Fruit fly (Drosophila melanogaster) whole organism, embryonic: ENCODE results near the gene Polr2I.

Experiments used
- Awh ChIP-seq: fragments of 200-800 bp; sonication (Bioruptor generic); IDR thresholded peaks from 2 replicates; pipeline ENCODE4, ENCODE4 v1.3.6; 2022; ENCODE audit warnings: missing biosample characterization, missing genetic modification characterization
- BEAF-32 ChIP-seq: fragments of 200-800 bp; sonication (Bioruptor generic); optimal IDR thresholded peaks from 3 replicates; lab custom pipeline; 2017; ENCODE audit warnings: missing biosample characterization, missing genetic modification characterization, mild to moderate bottlenecking, moderate library complexity, missing genetic modification reagents
- Bgb ChIP-seq: fragments of 200-800 bp; sonication (Bioruptor generic); IDR thresholded peaks from 2 replicates; pipeline ENCODE4 v1.3.6; 2022; ENCODE audit warnings: missing biosample characterization, missing genetic modification characterization; ENCODE audit not compliant: partially characterized antibody
- CG10462 ChIP-seq: fragments of 200-800 bp; sonication (Bioruptor generic); optimal IDR thresholded peaks from 2 replicates; lab custom pipeline; 2016; ENCODE audit warnings: missing biosample characterization, missing genetic modification characterization
- CG11085 ChIP-seq: fragments of 200-800 bp; sonication (Bioruptor generic); IDR thresholded peaks from 2 replicates; pipeline ENCODE4 v1.3.6; 2022; ENCODE audit warnings: missing biosample characterization, missing genetic modification characterization
- CG11723 ChIP-seq: fragments of 200-800 bp; sonication (Bioruptor generic); optimal IDR thresholded peaks from 2 replicates; lab custom pipeline; 2017; ENCODE audit warnings: missing biosample characterization, mild to moderate bottlenecking, missing genetic modification characterization
- CG12104 ChIP-seq: fragments of 200-800 bp; sonication (Bioruptor generic); optimal IDR thresholded peaks from 3 replicates; lab custom pipeline; 2016; ENCODE audit warnings: missing biosample characterization, missing genetic modification characterization
- CG13296 ChIP-seq: fragments of 200-800 bp; sonication (Bioruptor generic); optimal IDR thresholded peaks from 3 replicates; lab custom pipeline; 2018; ENCODE audit warnings: missing biosample characterization, mild to moderate bottlenecking, missing genetic modification characterization
- CG13424 ChIP-seq: fragments of 200-800 bp; sonication (Bioruptor generic); optimal IDR thresholded peaks from 2 replicates; lab custom pipeline; 2019; ENCODE audit warnings: missing biosample characterization, mild to moderate bottlenecking, missing genetic modification characterization, moderate library complexity
- CG32767 ChIP-seq: fragments of 200-800 bp; sonication (Bioruptor generic); IDR thresholded peaks from 2 replicates; pipeline ENCODE4 v1.3.6; 2022; ENCODE audit warnings: missing biosample characterization, missing genetic modification characterization
- CG3281 ChIP-seq: fragments of 200-800 bp; sonication (Bioruptor generic); optimal IDR thresholded peaks from 3 replicates; lab custom pipeline; 2017; ENCODE audit warnings: missing biosample characterization, mild to moderate bottlenecking, missing genetic modification characterization
- CG33213 ChIP-seq: fragments of 200-800 bp; sonication (Bioruptor generic); optimal IDR thresholded peaks from 3 replicates; lab custom pipeline; 2016; ENCODE audit warnings: missing biosample characterization, missing genetic modification characterization
- CG3995 ChIP-seq: fragments of 200-800 bp; sonication (Bioruptor generic); optimal IDR thresholded peaks from 3 replicates; lab custom pipeline; 2016; ENCODE audit warnings: missing biosample characterization, missing genetic modification characterization
- CG42726 ChIP-seq: fragments of 200-800 bp; sonication (Bioruptor generic); IDR thresholded peaks from 2 replicates; pipeline ENCODE4 v1.3.6; 2022; ENCODE audit warnings: missing biosample characterization, missing genetic modification characterization; ENCODE audit not compliant: partially characterized antibody
- CG43689 ChIP-seq: fragments of 200-800 bp; sonication (Bioruptor generic); IDR thresholded peaks from 2 replicates; pipeline ENCODE4 v1.3.6; 2022; ENCODE audit warnings: missing biosample characterization, missing genetic modification characterization
- CG4854 ChIP-seq: fragments of 200-800 bp; sonication (Bioruptor generic); optimal IDR thresholded peaks from 2 replicates; lab custom pipeline; 2016; ENCODE audit warnings: missing biosample characterization, missing genetic modification characterization, inconsistent platforms
- CG7745 ChIP-seq: fragments of 200-800 bp; sonication (Bioruptor generic); optimal IDR thresholded peaks from 2 replicates; lab custom pipeline; 2018; ENCODE audit warnings: missing biosample characterization, mild to moderate bottlenecking, missing genetic modification characterization, moderate library complexity
- CG7839 ChIP-seq: fragments of 200-800 bp; sonication (Bioruptor generic); optimal IDR thresholded peaks from 3 replicates; lab custom pipeline; 2018; ENCODE audit warnings: missing biosample characterization, mild to moderate bottlenecking, missing genetic modification characterization, moderate library complexity
- CG8924 ChIP-seq: fragments of 200-800 bp; optimal IDR thresholded peaks from 3 replicates; lab custom pipeline; 2019; ENCODE audit warnings: missing biosample characterization, mild to moderate bottlenecking, missing genetic modification characterization, moderate library complexity
- CG9876 ChIP-seq: fragments of 200-800 bp; sonication (Bioruptor generic); optimal IDR thresholded peaks from 2 replicates; lab custom pipeline; 2016; ENCODE audit warnings: missing biosample characterization, missing genetic modification characterization
- Gsc ChIP-seq: fragments of 200-800 bp; sonication (Bioruptor generic); IDR thresholded peaks from 2 replicates; pipeline ENCODE4 v1.3.6; 2022; ENCODE audit warnings: missing biosample characterization, missing genetic modification characterization
- Hand ChIP-seq: fragments of 200-800 bp; sonication (Bioruptor generic); optimal IDR thresholded peaks from 2 replicates; lab custom pipeline; 2017; ENCODE audit warnings: mild to moderate bottlenecking, missing biosample characterization, missing genetic modification reagents, missing genetic modification characterization
- Lpt ChIP-seq: fragments of >200 bp; optimal IDR thresholded peaks from 2 replicates; lab custom pipeline; 2018; ENCODE audit warnings: missing biosample characterization, missing genetic modification characterization
- Mad ChIP-seq: fragments of 200-800 bp; sonication (Bioruptor generic); optimal IDR thresholded peaks from 2 replicates; lab custom pipeline; 2016; ENCODE audit warnings: missing biosample characterization, missing genetic modification characterization
- Neu2 ChIP-seq: fragments of 200-800 bp; sonication (Bioruptor generic); optimal IDR thresholded peaks from 3 replicates; lab custom pipeline; 2016; ENCODE audit warnings: missing biosample characterization, missing genetic modification characterization, borderline replicate concordance
- YL-1 ChIP-seq: fragments of 200-800 bp; sonication (Bioruptor generic); optimal IDR thresholded peaks from 3 replicates; lab custom pipeline; 2017; ENCODE audit warnings: missing biosample characterization, mild to moderate bottlenecking, missing genetic modification characterization
- amos ChIP-seq: fragments of 200-800 bp; sonication (Bioruptor generic); IDR thresholded peaks from 2 replicates; pipeline ENCODE4 v1.3.6; 2022; ENCODE audit warnings: missing biosample characterization, missing genetic modification characterization; ENCODE audit not compliant: partially characterized antibody
- ato ChIP-seq: fragments of 200-800 bp; sonication (Bioruptor generic); IDR thresholded peaks from 2 replicates; pipeline ENCODE4 v1.3.6; 2022; ENCODE audit warnings: missing biosample characterization, missing genetic modification characterization; ENCODE audit not compliant: partially characterized antibody
- bsh ChIP-seq, 2 experiments: fragments of 200-800 bp; sonication (Bioruptor generic); optimal IDR thresholded peaks; 2 replicates each; lab custom pipeline; 2017 to 2018; ENCODE audit warnings: mild to moderate bottlenecking in 2 of 2, missing biosample characterization in 2 of 2, missing genetic modification characterization in 2 of 2, moderate library complexity in 1 of 2
- cad ChIP-seq: fragments of >200 bp; optimal IDR thresholded peaks from 2 replicates; lab custom pipeline; 2017; ENCODE audit warnings: missing biosample characterization, missing genetic modification characterization
- chinmo ChIP-seq: fragments of 200-800 bp; sonication (Bioruptor generic); IDR thresholded peaks from 4 replicates; pipeline ENCODE4 v1.3.6; 2022; ENCODE audit warnings: missing biosample characterization, missing genetic modification characterization; ENCODE audit not compliant: partially characterized antibody
- chm ChIP-seq: fragments of 200-800 bp; sonication (Bioruptor generic); IDR thresholded peaks from 2 replicates; pipeline ENCODE4 v1.3.6; 2022; ENCODE audit warnings: missing biosample characterization, missing genetic modification characterization
- chn ChIP-seq: fragments of 200-800 bp; sonication (Bioruptor generic); optimal IDR thresholded peaks from 2 replicates; lab custom pipeline; 2016; ENCODE audit warnings: missing biosample characterization, missing genetic modification characterization
- cwo ChIP-seq: fragments of 200-800 bp; sonication (Bioruptor generic); optimal IDR thresholded peaks from 3 replicates; lab custom pipeline; 2017; ENCODE audit warnings: missing biosample characterization, missing genetic modification characterization, mild to moderate bottlenecking, moderate library complexity, missing genetic modification reagents
- ftz-f1 ChIP-seq: fragments of 200-800 bp; sonication (Bioruptor generic); optimal IDR thresholded peaks from 2 replicates; lab custom pipeline; 2016; ENCODE audit warnings: missing biosample characterization, missing genetic modification characterization
- hbn ChIP-seq: fragments of 200-800 bp; sonication (Bioruptor generic); IDR thresholded peaks from 2 replicates; pipeline ENCODE4 v1.3.6; 2022; ENCODE audit warnings: missing biosample characterization, missing genetic modification characterization; ENCODE audit not compliant: partially characterized antibody
- hth ChIP-seq: fragments of >200 bp; optimal IDR thresholded peaks from 2 replicates; lab custom pipeline; 2017; ENCODE audit warnings: inconsistent platforms
- jumu ChIP-seq: fragments of 200-800 bp; sonication (Bioruptor generic); optimal IDR thresholded peaks from 3 replicates; lab custom pipeline; 2016; ENCODE audit warnings: missing biosample characterization, missing genetic modification characterization
- kah ChIP-seq: fragments of 200-800 bp; sonication (Bioruptor generic); optimal IDR thresholded peaks from 2 replicates; lab custom pipeline; 2018; ENCODE audit warnings: missing biosample characterization, mild to moderate bottlenecking, missing genetic modification characterization
- ken ChIP-seq: fragments of 200-800 bp; sonication (Bioruptor generic); IDR thresholded peaks from 3 replicates; pipeline ENCODE4 v1.3.6; 2022; ENCODE audit warnings: missing biosample characterization, missing genetic modification characterization
- mirr ChIP-seq: fragments of 200-800 bp; sonication (Bioruptor generic); optimal IDR thresholded peaks from 3 replicates; lab custom pipeline; 2018; ENCODE audit warnings: missing biosample characterization, mild to moderate bottlenecking, missing genetic modification characterization
- nerfin-2 ChIP-seq: fragments of 200-800 bp; sonication (Bioruptor generic); IDR thresholded peaks from 2 replicates; pipeline ENCODE4 v1.3.6; 2022; ENCODE audit warnings: missing biosample characterization, missing genetic modification characterization; ENCODE audit not compliant: partially characterized antibody
- pan ChIP-seq, 4 experiments: fragments of >200 bp in 3 of 4; fragments of 200-800 bp in 1 of 4; sonication (Bioruptor generic) in 1 of 4; optimal IDR thresholded peaks in 3 of 4; IDR thresholded peaks in 1 of 4; 2 replicates each; pipeline versions ENCODE4 v1.3.6 to Lab custom; 2017 to 2022; ENCODE audit warnings: missing biosample characterization in 2 of 4, missing genetic modification characterization in 2 of 4, mixed read lengths in 1 of 4
- pros ChIP-seq: fragments of 200-800 bp; sonication (Bioruptor generic); optimal IDR thresholded peaks from 3 replicates; lab custom pipeline; 2019; ENCODE audit warnings: missing biosample characterization, mild to moderate bottlenecking, missing genetic modification characterization, moderate library complexity
- pzg ChIP-seq: fragments of 200-800 bp; sonication (Bioruptor generic); optimal IDR thresholded peaks from 3 replicates; lab custom pipeline; 2018; ENCODE audit warnings: missing biosample characterization, mild to moderate bottlenecking, missing genetic modification characterization, moderate library complexity
- row ChIP-seq: fragments of 200-800 bp; sonication (Bioruptor generic); IDR thresholded peaks from 3 replicates; pipeline ENCODE4 v1.3.6; 2022; ENCODE audit warnings: missing biosample characterization, missing genetic modification characterization
- sqz ChIP-seq: fragments of 200-800 bp; sonication (Bioruptor generic); optimal IDR thresholded peaks from 3 replicates; lab custom pipeline; 2018; ENCODE audit warnings: missing biosample characterization, mild to moderate bottlenecking, missing genetic modification characterization
- sr ChIP-seq: fragments of 200-800 bp; sonication (Bioruptor generic); IDR thresholded peaks from 3 replicates; pipeline ENCODE4 v1.3.6; 2022; ENCODE audit warnings: missing biosample characterization, missing genetic modification characterization
- stwl ChIP-seq: fragments of 200-800 bp; sonication (Bioruptor generic); optimal IDR thresholded peaks from 3 replicates; lab custom pipeline; 2018; ENCODE audit warnings: missing biosample characterization, mild to moderate bottlenecking, missing genetic modification characterization, moderate library complexity
- usp ChIP-seq: fragments of >200 bp; optimal IDR thresholded peaks from 2 replicates; lab custom pipeline; 2017; ENCODE audit warnings: missing biosample characterization, missing genetic modification characterization

Gene Polr2I

DNA sequence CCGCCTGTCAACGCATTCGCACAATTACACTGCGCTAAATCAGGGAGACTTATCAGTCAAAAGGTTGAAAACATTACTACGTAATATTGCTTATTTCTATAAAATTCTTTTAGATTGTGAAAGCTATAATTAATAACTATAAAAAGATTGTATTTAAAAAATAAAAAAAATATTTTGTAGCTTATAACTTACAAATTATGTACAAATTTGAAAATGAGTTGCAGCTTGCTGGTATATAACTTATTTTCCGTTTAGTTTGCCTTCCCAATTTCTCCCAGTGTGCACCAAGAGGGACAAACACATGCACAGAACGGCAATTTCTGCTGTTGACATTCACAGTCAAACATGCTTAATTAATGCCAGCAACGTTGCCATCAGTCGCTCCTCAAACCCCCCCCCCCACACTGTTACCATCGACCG is 44.9 kb downstream of the Polr2I start (continued):
- TF ChIP-seq hth (lab: Kevin White, UChicago) (no peak), sqz (peak; percentile 62), CG3281 (GFP tag; lab: Kevin White, UChicago) (peak; percentile 86), YL-1 (GFP tag; lab: Kevin White, UChicago) (no peak), Awh (GFP tag; lab: Robert Waterston, UW) (peak; percentile 39; the same call in 1 of the 2 replicates), ken (GFP tag; lab: Robert Waterston, UW) (0 out of 3 replicates have a peak, but pooled peaks have one; percentile 6), CG7839 (peak; percentile 83), hbn (no peak), CG9876 (GFP tag; lab: Kevin White, UChicago) (no peak), chinmo (GFP tag; lab: Robert Waterston, UW) (no peak), CG3995 (GFP tag; lab: Kevin White, UChicago) (no peak), sr (GFP tag; lab: Robert Waterston, UW) (no peak), CG4854 (GFP tag; lab: Kevin White, UChicago) (peak; percentile 4), Neu2 (no peak), CG43689 (GFP tag; lab: Robert Waterston, UW) (no peak), pros (GFP tag; lab: Kevin White, UChicago) (no peak), CG11085 (0 out of 2 replicates have a peak, but pooled peaks have one; percentile 21), Hand (GFP tag; lab: Kevin White, UChicago) (no peak), CG42726 (no peak), cad (GFP tag; lab: Kevin White, UChicago) (no peak), CG12104 (peak; percentile 65), CG13424 (tag; lab: Kevin White, UChicago) (peak; percentile 71), CG10462 (GFP tag; lab: Kevin White, UChicago) (peak; percentile 20), row (GFP tag; lab: Robert Waterston, UW) (peak; percentile 58), chn (no peak), pzg (GFP tag; lab: Kevin White, UChicago) (no peak), jumu (no peak), Lpt (GFP tag; lab: Kevin White, UChicago) (no peak), CG7745 (tag; lab: Kevin White, UChicago) (no peak), CG13296 (GFP tag; lab: Kevin White, UChicago) (peak; percentile 81), nerfin-2 (GFP tag; lab: Robert Waterston, UW) (no peak), bsh (GFP tag; optimal IDR thresholded peaks at IDR 0.05; lab: Kevin White, UChicago) (peak; percentile 58 to 60), amos (no peak), CG8924 (tag; lab: Kevin White, UChicago) (peak; percentile 81), CG11723 (GFP tag; lab: Kevin White, UChicago) (no peak), mirr (peak; percentile 17), ato (GFP tag; lab: Robert Waterston, UW) (no peak), stwl (tag; lab: Kevin White, UChicago) (no peak), kah (GFP tag; lab: Kevin White, UChicago) (peak; percentile 27), pan (optimal IDR thresholded peaks at IDR 0.05; lab: Kevin White, UChicago) (no peak), pan (GFP tag; optimal IDR thresholded peaks at IDR 0.05 in 1 of 2, IDR thresholded peaks at IDR 0.05 in 1 of 2) (peak in 1 of 2 experiments; percentile 51), CG32767 (GFP tag; lab: Robert Waterston, UW) (no peak), chm (GFP tag; lab: Robert Waterston, UW) (no peak), cwo (GFP tag; lab: Kevin White, UChicago) (peak; percentile 77), Gsc (0 out of 2 replicates have a peak, but pooled peaks have one; percentile 28), Mad (no peak), usp (GFP tag; lab: Kevin White, UChicago) (no peak), Bgb (no peak), BEAF-32 (GFP tag; lab: Kevin White, UChicago) (no peak), CG33213 (no peak), ftz-f1 (GFP tag; lab: Kevin White, UChicago) (no peak)
